Fruit fly (Drosophila melanogaster) whole organism, embryonic: ENCODE data around the gene CG43799.

Source experiments
- Adf1 ChIP-seq: fragments of 200-800 bp; sonication (Bioruptor generic); IDR thresholded peaks from 2 replicates; pipeline ENCODE4 v1.3.6; 2022; ENCODE audit warnings: missing biosample characterization, missing genetic modification characterization
- Aef1 ChIP-seq: fragments of 200-800 bp; sonication (Bioruptor generic); IDR thresholded peaks from 3 replicates; pipeline ENCODE4 v1.3.6; 2022; ENCODE audit warnings: missing biosample characterization, missing genetic modification characterization
- Asciz ChIP-seq: fragments of 200-800 bp; sonication (Bioruptor generic); optimal IDR thresholded peaks from 2 replicates; lab custom pipeline; 2017; ENCODE audit warnings: missing biosample characterization, mild to moderate bottlenecking, missing genetic modification characterization, missing genetic modification reagents
- BEAF-32 ChIP-seq: fragments of 200-800 bp; sonication (Bioruptor generic); optimal IDR thresholded peaks from 3 replicates; lab custom pipeline; 2017; ENCODE audit warnings: missing biosample characterization, missing genetic modification characterization, mild to moderate bottlenecking, moderate library complexity, missing genetic modification reagents
- CG11504 ChIP-seq: fragments of 200-800 bp; sonication (Bioruptor generic); optimal IDR thresholded peaks from 3 replicates; lab custom pipeline; 2019; ENCODE audit warnings: missing biosample characterization, mild to moderate bottlenecking, missing genetic modification characterization, moderate library complexity
- CG13287 ChIP-seq: fragments of 200-800 bp; sonication (Bioruptor generic); IDR thresholded peaks from 2 replicates; pipeline ENCODE4 v1.3.6; 2022; ENCODE audit warnings: missing biosample characterization, missing genetic modification characterization; ENCODE audit not compliant: partially characterized antibody
- CG15011 ChIP-seq: fragments of 200-800 bp; sonication (Bioruptor generic); optimal IDR thresholded peaks from 3 replicates; lab custom pipeline; 2018; ENCODE audit warnings: missing biosample characterization, mild to moderate bottlenecking, missing genetic modification characterization
- CG1529 ChIP-seq: fragments of 200-800 bp; sonication (Bioruptor generic); optimal IDR thresholded peaks from 3 replicates; lab custom pipeline; 2018; ENCODE audit warnings: missing biosample characterization, missing genetic modification characterization
- CG16815 ChIP-seq: fragments of 200-800 bp; sonication (Bioruptor generic); optimal IDR thresholded peaks from 3 replicates; lab custom pipeline; 2017; ENCODE audit warnings: missing biosample characterization, mild to moderate bottlenecking, missing genetic modification characterization
- CG17612 ChIP-seq: fragments of 200-800 bp; sonication (Bioruptor generic); IDR thresholded peaks from 2 replicates; pipeline ENCODE4 v1.3.6; 2022; ENCODE audit warnings: missing biosample characterization, missing genetic modification characterization
- CG18011 ChIP-seq: fragments of 200-800 bp; sonication (Bioruptor generic); optimal IDR thresholded peaks from 2 replicates; lab custom pipeline; 2017; ENCODE audit warnings: missing biosample characterization, missing genetic modification characterization, mild to moderate bottlenecking, moderate library complexity, missing genotype
- CG34224 ChIP-seq: fragments of 200-800 bp; sonication (Bioruptor generic); IDR thresholded peaks from 3 replicates; pipeline ENCODE4 v1.3.6; 2022; ENCODE audit warnings: missing biosample characterization, missing genetic modification characterization; ENCODE audit not compliant: partially characterized antibody
- CG34422 ChIP-seq: fragments of 200-800 bp; sonication (Bioruptor generic); IDR thresholded peaks from 3 replicates; pipeline ENCODE4 v1.3.6; 2022; ENCODE audit warnings: missing biosample characterization, missing genetic modification characterization
- CG4360 ChIP-seq: fragments of 200-800 bp; sonication (Bioruptor generic); IDR thresholded peaks from 2 replicates; pipeline ENCODE4 v1.3.6; 2022; ENCODE audit warnings: missing biosample characterization, missing genetic modification characterization
- CG6689 ChIP-seq: fragments of 200-800 bp; sonication (Bioruptor generic); IDR thresholded peaks from 2 replicates; pipeline ENCODE4 v1.3.6; 2022; ENCODE audit warnings: missing biosample characterization, missing genetic modification characterization
- CG7839 ChIP-seq: fragments of 200-800 bp; sonication (Bioruptor generic); optimal IDR thresholded peaks from 3 replicates; lab custom pipeline; 2018; ENCODE audit warnings: missing biosample characterization, mild to moderate bottlenecking, missing genetic modification characterization, moderate library complexity
- CG7987 ChIP-seq: fragments of 200-800 bp; sonication (Bioruptor generic); optimal IDR thresholded peaks from 2 replicates; lab custom pipeline; 2018; ENCODE audit warnings: missing biosample characterization, mild to moderate bottlenecking, missing genetic modification characterization, moderate library complexity
- CG9609 ChIP-seq: fragments of 200-800 bp; sonication (Bioruptor generic); optimal IDR thresholded peaks from 3 replicates; lab custom pipeline; 2016; ENCODE audit warnings: missing biosample characterization, missing genetic modification characterization
- Chrac-16 ChIP-seq: fragments of 200-800 bp; sonication (Bioruptor generic); optimal IDR thresholded peaks from 3 replicates; lab custom pipeline; 2016; ENCODE audit warnings: missing biosample characterization, missing genetic modification characterization
- E2f2 ChIP-seq: fragments of 200-800 bp; sonication (Bioruptor generic); IDR thresholded peaks from 2 replicates; pipeline ENCODE4 v1.3.6; 2022; ENCODE audit warnings: missing biosample characterization, missing genetic modification characterization
- Fer1 ChIP-seq: fragments of 200-800 bp; sonication (Bioruptor generic); optimal IDR thresholded peaks from 2 replicates; lab custom pipeline; 2017; ENCODE audit warnings: missing biosample characterization, mild to moderate bottlenecking, missing genetic modification characterization
- Hr39 ChIP-seq: fragments of >200 bp; optimal IDR thresholded peaks from 2 replicates; lab custom pipeline; 2017
- Hsf ChIP-seq: fragments of 200-800 bp; sonication (Bioruptor generic); optimal IDR thresholded peaks from 3 replicates; lab custom pipeline; 2016; ENCODE audit warnings: missing biosample characterization, missing genetic modification characterization
- Jarid2 ChIP-seq: fragments of 200-800 bp; sonication (Bioruptor generic); optimal IDR thresholded peaks from 3 replicates; lab custom pipeline; 2017; ENCODE audit warnings: mild to moderate bottlenecking, missing biosample characterization, missing genetic modification reagents, missing genetic modification characterization
- Oli ChIP-seq: fragments of 200-800 bp; sonication (Bioruptor generic); optimal IDR thresholded peaks from 2 replicates; lab custom pipeline; 2018; ENCODE audit warnings: missing biosample characterization, mild to moderate bottlenecking, missing genetic modification characterization, moderate library complexity
- Optix ChIP-seq: fragments of 200-800 bp; sonication (Bioruptor generic); IDR thresholded peaks from 3 replicates; pipeline ENCODE4 v1.3.6; 2022; ENCODE audit warnings: missing biosample characterization, missing genetic modification characterization
- Scr ChIP-seq: fragments of 200-800 bp; sonication (Bioruptor generic); IDR thresholded peaks from 2 replicates; pipeline ENCODE4 v1.3.6; 2022; ENCODE audit warnings: missing biosample characterization, missing genetic modification characterization; ENCODE audit not compliant: partially characterized antibody
- YL-1 ChIP-seq: fragments of 200-800 bp; sonication (Bioruptor generic); optimal IDR thresholded peaks from 3 replicates; lab custom pipeline; 2017; ENCODE audit warnings: missing biosample characterization, mild to moderate bottlenecking, missing genetic modification characterization
- amos ChIP-seq: fragments of 200-800 bp; sonication (Bioruptor generic); IDR thresholded peaks from 2 replicates; pipeline ENCODE4 v1.3.6; 2022; ENCODE audit warnings: missing biosample characterization, missing genetic modification characterization; ENCODE audit not compliant: partially characterized antibody
- esg ChIP-seq: fragments of 200-800 bp; sonication (Bioruptor generic); conservative IDR thresholded peaks from 2 replicates; pipeline ENCODE4 v1.3.6; 2022; ENCODE audit warnings: missing biosample characterization, missing genetic modification characterization
- eve ChIP-seq, 2 experiments: fragments of >200 bp; optimal IDR thresholded peaks; 2 replicates each; lab custom pipeline; 2017; ENCODE audit warnings: missing biosample characterization in 2 of 2, missing genetic modification characterization in 2 of 2
- hkb ChIP-seq, 2 experiments: fragments of 200-800 bp in 1 of 2; fragments of >200 bp in 1 of 2; sonication (Bioruptor generic) in 1 of 2; IDR thresholded peaks in 1 of 2; optimal IDR thresholded peaks in 1 of 2; 2 replicates each; pipeline versions ENCODE4 v1.3.6 to Lab custom; 2017 to 2022; ENCODE audit warnings: missing biosample characterization in 1 of 2, missing genetic modification characterization in 1 of 2
- insv ChIP-seq, 2 experiments: fragments of 200-800 bp; sonication (Bioruptor generic); optimal IDR thresholded peaks; 3 replicates each; lab custom pipeline; 2016 to 2018; ENCODE audit warnings: missing biosample characterization in 2 of 2, missing genetic modification characterization in 2 of 2
- knrl ChIP-seq: fragments of 200-800 bp; sonication (Bioruptor generic); IDR thresholded peaks from 3 replicates; pipeline ENCODE4 v1.3.6; 2022; ENCODE audit warnings: missing biosample characterization, missing genetic modification characterization; ENCODE audit not compliant: partially characterized antibody
- luna ChIP-seq: fragments of 200-800 bp; sonication (Bioruptor generic); optimal IDR thresholded peaks from 2 replicates; lab custom pipeline; 2016; ENCODE audit warnings: missing biosample characterization, missing genetic modification characterization
- pan ChIP-seq, 4 experiments: fragments of >200 bp in 3 of 4; fragments of 200-800 bp in 1 of 4; sonication (Bioruptor generic) in 1 of 4; optimal IDR thresholded peaks in 3 of 4; IDR thresholded peaks in 1 of 4; 2 replicates each; pipeline versions ENCODE4 v1.3.6 to Lab custom; 2017 to 2022; ENCODE audit warnings: missing biosample characterization in 2 of 4, missing genetic modification characterization in 2 of 4, mixed read lengths in 1 of 4
- pfk ChIP-seq: fragments of 200-800 bp; sonication (Bioruptor generic); optimal IDR thresholded peaks from 2 replicates; lab custom pipeline; 2018; ENCODE audit warnings: missing biosample characterization, mild to moderate bottlenecking, missing genetic modification characterization, moderate library complexity
- pum ChIP-seq: fragments of 200-800 bp; sonication (Bioruptor generic); optimal IDR thresholded peaks from 2 replicates; lab custom pipeline; 2016; ENCODE audit warnings: missing biosample characterization, missing genetic modification characterization
- pzg ChIP-seq: fragments of 200-800 bp; sonication (Bioruptor generic); optimal IDR thresholded peaks from 3 replicates; lab custom pipeline; 2018; ENCODE audit warnings: missing biosample characterization, mild to moderate bottlenecking, missing genetic modification characterization, moderate library complexity
- scrt ChIP-seq: fragments of 200-800 bp; sonication (Bioruptor generic); optimal IDR thresholded peaks from 2 replicates; lab custom pipeline; 2018; ENCODE audit warnings: missing biosample characterization, mild to moderate bottlenecking, missing genetic modification characterization, moderate library complexity
- sens ChIP-seq: fragments of 200-800 bp; sonication (Bioruptor generic); peaks from one replicate; lab custom pipeline; 2016; ENCODE audit warnings: missing biosample characterization, missing genetic modification characterization
- slbo ChIP-seq: fragments of 200-800 bp; sonication (Bioruptor generic); IDR thresholded peaks from 2 replicates; pipeline ENCODE4 v1.3.6; 2022; ENCODE audit warnings: missing biosample characterization, missing genetic modification characterization
- sqz ChIP-seq: fragments of 200-800 bp; sonication (Bioruptor generic); optimal IDR thresholded peaks from 3 replicates; lab custom pipeline; 2018; ENCODE audit warnings: missing biosample characterization, mild to moderate bottlenecking, missing genetic modification characterization
- ssp ChIP-seq: fragments of 200-800 bp; sonication (Bioruptor generic); IDR thresholded peaks from 2 replicates; pipeline ENCODE4 v1.3.6; 2022; ENCODE audit warnings: missing biosample characterization, missing genetic modification characterization
- tio ChIP-seq: fragments of 200-800 bp; sonication (Bioruptor generic); optimal IDR thresholded peaks from 2 replicates; lab custom pipeline; 2017; ENCODE audit warnings: missing biosample characterization, missing genetic modification characterization, inconsistent platforms
- tll ChIP-seq, 2 experiments: fragments of 200-800 bp in 1 of 2; fragments of >200 bp in 1 of 2; sonication (Bioruptor generic) in 1 of 2; optimal IDR thresholded peaks; 2 replicates each; lab custom pipeline; 2017 to 2019; ENCODE audit warnings: missing biosample characterization in 2 of 2, missing genetic modification characterization in 2 of 2, mild to moderate bottlenecking in 1 of 2, moderate library complexity in 1 of 2
- unc-4 ChIP-seq: fragments of 200-800 bp; sonication (Bioruptor generic); IDR thresholded peaks from 2 replicates; pipeline ENCODE4 v1.3.6; 2022; ENCODE audit warnings: missing biosample characterization, missing genetic modification characterization; ENCODE audit not compliant: partially characterized antibody
- zen ChIP-seq: fragments of 200-800 bp; sonication (Bioruptor generic); optimal IDR thresholded peaks from 3 replicates; lab custom pipeline; 2018; ENCODE audit warnings: missing biosample characterization, mild to moderate bottlenecking, missing genetic modification characterization, moderate library complexity

Gene CG43799

DNA sequence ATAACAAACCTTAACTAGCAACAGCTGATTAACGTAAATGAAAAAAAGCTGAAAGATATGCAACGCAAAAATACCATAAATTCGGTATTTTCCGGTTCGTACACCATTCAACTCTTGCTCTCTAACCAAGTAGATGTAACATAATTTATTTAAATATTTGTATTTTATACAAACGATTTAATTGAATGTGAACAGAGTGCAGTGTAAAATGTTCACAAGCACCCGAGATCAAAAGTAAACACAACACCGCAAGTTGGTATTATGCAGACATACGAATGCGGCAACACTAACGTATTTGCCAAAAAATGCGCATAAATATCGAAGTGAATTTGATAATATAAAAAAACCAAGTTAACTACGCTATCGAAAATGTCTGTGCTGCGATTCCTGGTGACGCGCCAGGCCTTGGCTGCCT lies 45.5 kb upstream of the CG43799 start, which contains the start of gene MICU1 (continued):
- TF ChIP-seq esg (GFP tag; lab: Robert Waterston, UW), result no peak
- no peak for TF ChIP-seq CG16815 (GFP tag; lab: Kevin White, UChicago)
- TF ChIP-seq Optix (GFP tag; lab: Robert Waterston, UW), result no peak
- TF ChIP-seq Jarid2 (GFP tag; lab: Kevin White, UChicago), result no peak
- no peak for TF ChIP-seq pfk (GFP tag; lab: Kevin White, UChicago)
- TF ChIP-seq CG6689 (GFP tag; lab: Robert Waterston, UW), result no peak
- TF ChIP-seq CG11504, result peak; percentile 54
- peak; percentile 41; the same call in 1 of the 2 replicates for TF ChIP-seq CG13287 (GFP tag; lab: Robert Waterston, UW)
- TF ChIP-seq CG7987 (GFP tag; lab: Kevin White, UChicago), result peak; percentile 14
- no peak for TF ChIP-seq unc-4 (GFP tag; lab: Robert Waterston, UW)
- TF ChIP-seq YL-1 (GFP tag; lab: Kevin White, UChicago), result peak; percentile 76
- TF ChIP-seq CG1529 (GFP tag; lab: Kevin White, UChicago), result no peak
- no peak for TF ChIP-seq CG15011
- TF ChIP-seq sqz (GFP tag; lab: Kevin White, UChicago), result peak; percentile 43
- peak; percentile 4 for TF ChIP-seq Fer1 (GFP tag; lab: Kevin White, UChicago)
- TF ChIP-seq sens (GFP tag; lab: Kevin White, UChicago), result peak; percentile 72
- no peak for TF ChIP-seq pum (GFP tag; lab: Kevin White, UChicago)
- TF ChIP-seq Chrac-16 (GFP tag; lab: Kevin White, UChicago), result no peak
- TF ChIP-seq BEAF-32 (GFP tag; lab: Kevin White, UChicago), result peak; percentile 34
- no peak for TF ChIP-seq Scr (GFP tag; lab: Robert Waterston, UW)
- no peak for TF ChIP-seq Asciz (GFP tag; lab: Kevin White, UChicago)
- no peak for TF ChIP-seq luna
- TF ChIP-seq E2f2 (GFP tag; lab: Robert Waterston, UW), result peak; percentile 17; the same call in 1 of the 2 replicates
- TF ChIP-seq Oli (tag; lab: Kevin White, UChicago), result no peak
- no peak; the same call in 2 of the 3 replicates for TF ChIP-seq CG34422 (GFP tag; lab: Robert Waterston, UW)
- no peak for TF ChIP-seq slbo (GFP tag; lab: Robert Waterston, UW)
- TF ChIP-seq pzg (GFP tag; lab: Kevin White, UChicago), result peak; percentile 62
- TF ChIP-seq CG17612 (GFP tag; lab: Robert Waterston, UW), result no peak
- TF ChIP-seq pan (optimal IDR thresholded peaks at IDR 0.05; lab: Kevin White, UChicago), result no peak
- no peak for TF ChIP-seq pan (GFP tag; optimal IDR thresholded peaks at IDR 0.05 in 1 of 2, IDR thresholded peaks at IDR 0.05 in 1 of 2)
- TF ChIP-seq CG7839, result no peak
- peak; percentile 30 for TF ChIP-seq scrt (GFP tag; lab: Kevin White, UChicago)
- TF ChIP-seq CG9609 (GFP tag; lab: Kevin White, UChicago), result no peak
- peak; percentile 98 for TF ChIP-seq CG18011
- peak; percentile 27 for TF ChIP-seq zen (tag; lab: Kevin White, UChicago)
- no peak for TF ChIP-seq tio (GFP tag; lab: Kevin White, UChicago)
- no peak for TF ChIP-seq CG34224
- peak; percentile 15 for TF ChIP-seq Hsf (GFP tag; lab: Kevin White, UChicago)

DNA sequence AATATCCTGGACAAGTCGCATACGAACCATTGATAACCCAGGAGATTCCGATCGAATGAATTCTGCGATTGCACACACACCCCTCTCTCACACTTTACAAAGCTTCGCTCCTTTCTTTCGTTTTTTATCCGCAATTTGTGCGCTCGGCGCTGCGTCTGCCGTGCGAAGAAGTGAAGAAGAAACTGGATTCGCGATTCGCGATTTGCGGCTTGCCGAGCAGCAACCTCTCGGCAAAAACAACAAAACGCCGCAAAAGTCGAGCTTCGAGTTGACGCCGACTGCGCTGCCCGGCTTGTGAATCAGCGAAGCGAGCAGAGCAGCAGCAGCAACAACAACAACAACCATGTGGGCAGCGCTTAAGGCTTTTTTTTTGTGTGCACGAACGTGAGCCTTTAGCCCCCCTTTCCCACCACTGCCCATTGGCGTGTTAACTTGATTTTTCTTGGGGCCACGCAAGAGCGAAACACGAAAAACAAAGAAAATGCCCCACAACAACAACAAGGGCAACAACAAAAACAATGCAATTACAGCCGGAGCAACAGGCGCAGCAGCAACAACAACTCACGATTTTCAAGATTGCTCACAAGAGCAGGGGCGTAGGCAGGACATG lies 39.5 kb upstream of the CG43799 start:
- 0 out of 2 replicates have a peak, but pooled peaks have one; percentile 4 for TF ChIP-seq amos (GFP tag; lab: Robert Waterston, UW)
- no peak for TF ChIP-seq ssp (GFP tag; lab: Robert Waterston, UW)
- peak in 1 of 2 experiments; percentile 51 for TF ChIP-seq eve (GFP tag; optimal IDR thresholded peaks at IDR 0.05; lab: Kevin White, UChicago)
- peak; percentile 95 for TF ChIP-seq CG4360
- TF ChIP-seq insv (GFP tag; optimal IDR thresholded peaks at IDR 0.05; lab: Kevin White, UChicago), result peak in 1 of 2 experiments; percentile 31
- TF ChIP-seq Hr39, result no peak
- TF ChIP-seq hkb (optimal IDR thresholded peaks at IDR 0.05; lab: Kevin White, UChicago), result peak; percentile 15
- no peak for TF ChIP-seq hkb (GFP tag; IDR thresholded peaks at IDR 0.05; lab: Robert Waterston, UW)
- no peak for TF ChIP-seq Aef1 (GFP tag; lab: Robert Waterston, UW)
- TF ChIP-seq tll (GFP tag; optimal IDR thresholded peaks at IDR 0.05; lab: Kevin White, UChicago), result peak in 1 of 2 experiments; percentile 41
- TF ChIP-seq Adf1 (GFP tag; lab: Robert Waterston, UW), result peak; percentile 49
- TF ChIP-seq knrl (GFP tag; lab: Robert Waterston, UW), result 0 out of 3 replicates have a peak, but pooled peaks have one; percentile 31
